Worm (Caenorhabditis elegans) whole organism, early embryonic: Measurements from ENCODE around the gene mrpl-48.

Experiments
- F13C5.2 ChIP-seq: sonication (generic microtip); optimal IDR thresholded peaks from 2 replicates; lab custom pipeline; 2017; ENCODE audit warnings: mild to moderate bottlenecking, missing genetic modification characterization, inconsistent platforms, missing compliant biosample characterization
- ceh-13 ChIP-seq: fragments of 200-800 bp; sonication (Bioruptor generic); optimal IDR thresholded peaks from 2 replicates; lab custom pipeline; 2018; ENCODE audit warnings: mild to moderate bottlenecking, missing genetic modification characterization, missing compliant biosample characterization
- ceh-36 ChIP-seq: sonication (generic microtip); optimal IDR thresholded peaks from 2 replicates; lab custom pipeline; 2016; ENCODE audit warnings: missing genetic modification characterization, inconsistent platforms, missing compliant biosample characterization
- flt-1 ChIP-seq: fragments of 200-800 bp; sonication (Bioruptor generic); IDR thresholded peaks from 2 replicates; pipeline ENCODE4 v1.3.6; 2022; ENCODE audit warnings: missing genetic modification characterization, missing compliant biosample characterization
- hmg-4 ChIP-seq: fragments of 200-800 bp; sonication (Bioruptor generic); optimal IDR thresholded peaks from 2 replicates; lab custom pipeline; 2018; ENCODE audit warnings: mild to moderate bottlenecking, missing genetic modification characterization, missing compliant biosample characterization
- scrt-1 ChIP-seq: fragments of 200-800 bp; sonication (Bioruptor generic); IDR thresholded peaks from 2 replicates; pipeline ENCODE4 v1.3.6; 2022; ENCODE audit warnings: missing genetic modification characterization, missing compliant biosample characterization

- TF ChIP-seq ceh-13 (GFP tag; lab: Kevin White, UChicago): no peak
- TF ChIP-seq hmg-4: no peak
- TF ChIP-seq scrt-1 (GFP tag; lab: Robert Waterston, UW): no peak
- no peak for TF ChIP-seq ceh-36
- TF ChIP-seq F13C5.2 (tag; lab: Kevin White, UChicago): no peak
- no peak for TF ChIP-seq flt-1 (GFP tag; lab: Robert Waterston, UW)
Measured at ce11 chrV:5613109-5613508, 19.6 kb downstream of the mrpl-48 start, which contains the start of gene lrpc-1.
